Worm (Caenorhabditis elegans) whole organism, L1 larva: ENCODE measurements around the gene dct-15.

Experiments used
- C04F5.9 ChIP-seq: sonication (generic microtip); optimal IDR thresholded peaks from 2 replicates; lab custom pipeline; 2016; ENCODE audit warnings: missing genetic modification characterization, missing compliant biosample characterization
- C16A3.4 ChIP-seq: fragments of 150-350 bp; optimal IDR thresholded peaks from 2 replicates; lab custom pipeline; 2014; ENCODE audit warnings: missing biosample characterization, missing genetic modification characterization
- F16B12.6 ChIP-seq: fragments of 150-350 bp; optimal IDR thresholded peaks from 2 replicates; lab custom pipeline; 2014; ENCODE audit warnings: missing biosample characterization, missing genetic modification characterization
- aha-1 ChIP-seq: fragments of 150-350 bp; optimal IDR thresholded peaks from 2 replicates; lab custom pipeline; 2014; ENCODE audit warnings: missing biosample characterization, missing genetic modification characterization
- aly-2 ChIP-seq: fragments of 150-350 bp; optimal IDR thresholded peaks from 2 replicates; lab custom pipeline; 2014; ENCODE audit warnings: missing biosample characterization, missing genetic modification characterization
- ceh-8 ChIP-seq: fragments of 200-800 bp; sonication (Bioruptor generic); optimal IDR thresholded peaks from 2 replicates; lab custom pipeline; 2018; ENCODE audit warnings: mild to moderate bottlenecking, missing genetic modification characterization, moderate library complexity, missing compliant biosample characterization
- ceh-88 ChIP-seq: fragments of 200-800 bp; sonication (Bioruptor generic); IDR thresholded peaks from 2 replicates; pipeline ENCODE4 v1.3.6; 2022; ENCODE audit warnings: missing genetic modification characterization, missing compliant biosample characterization
- ceh-90 ChIP-seq: sonication (generic microtip); optimal IDR thresholded peaks from 2 replicates; lab custom pipeline; 2016; ENCODE audit warnings: missing genetic modification characterization, missing compliant biosample characterization
- dpl-1 ChIP-seq, 3 experiments: fragments of 150-350 bp in 2 of 3; sonication (generic microtip) in 1 of 3; optimal IDR thresholded peaks; 2 replicates each; lab custom pipeline; 2014 to 2017; ENCODE audit warnings: missing biosample characterization in 3 of 3, missing genetic modification characterization in 3 of 3, missing genetic modification reagents in 3 of 3
- dsc-1 ChIP-seq: sonication (generic microtip); optimal IDR thresholded peaks from 2 replicates; lab custom pipeline; 2016; ENCODE audit warnings: mild to moderate bottlenecking, missing genetic modification characterization, missing compliant biosample characterization
- efl-1 ChIP-seq, 4 experiments: fragments of 150-350 bp; optimal IDR thresholded peaks in 3 of 4; peaks in 1 of 4; 1 replicate in 1 of 4; 2 replicates in 3 of 4; lab custom pipeline; 2014; ENCODE audit warnings: missing biosample characterization in 2 of 4, missing genetic modification characterization in 2 of 4, missing genetic modification reagents in 2 of 4
- egl-27 ChIP-seq, 2 experiments: fragments of 150-350 bp in 1 of 2; sonication (generic microtip); optimal IDR thresholded peaks; 3 replicates each; lab custom pipeline; 2017 to 2018; ENCODE audit warnings: missing biosample characterization in 2 of 2, missing genetic modification characterization in 2 of 2, missing genetic modification reagents in 2 of 2
- elt-2 ChIP-seq: sonication (generic microtip); optimal IDR thresholded peaks from 2 replicates; lab custom pipeline; 2016; ENCODE audit warnings: missing genetic modification characterization, mild to moderate bottlenecking, inconsistent platforms, missing compliant biosample characterization, missing genetic modification reagents
- ets-5 ChIP-seq: fragments of 200-800 bp; sonication (Bioruptor generic); IDR thresholded peaks from 2 replicates; pipeline ENCODE4 v1.3.6; 2022; ENCODE audit warnings: missing genetic modification characterization, missing compliant biosample characterization
- fkh-10 ChIP-seq: sonication (generic microtip); optimal IDR thresholded peaks from 2 replicates; lab custom pipeline; 2017; ENCODE audit warnings: missing biosample characterization, missing genetic modification reagents, missing genetic modification characterization
- fkh-4 ChIP-seq: sonication (generic microtip); optimal IDR thresholded peaks from 2 replicates; lab custom pipeline; 2016; ENCODE audit warnings: missing compliant biosample characterization, missing genetic modification characterization, borderline replicate concordance
- fkh-8 ChIP-seq: sonication (generic microtip); optimal IDR thresholded peaks from 2 replicates; lab custom pipeline; 2016; ENCODE audit warnings: mild to moderate bottlenecking, missing genetic modification characterization, missing compliant biosample characterization
- fos-1 ChIP-seq: fragments of 150-350 bp; optimal IDR thresholded peaks from 2 replicates; lab custom pipeline; 2014; ENCODE audit warnings: missing biosample characterization, missing genetic modification characterization
- hlh-4 ChIP-seq: sonication (generic microtip); optimal IDR thresholded peaks from 2 replicates; lab custom pipeline; 2016; ENCODE audit warnings: mild to moderate bottlenecking, missing genetic modification characterization, missing compliant biosample characterization
- hpl-2 ChIP-seq: fragments of 150-350 bp; optimal IDR thresholded peaks from 2 replicates; lab custom pipeline; 2014; ENCODE audit warnings: missing biosample characterization, missing genetic modification reagents, missing genetic modification characterization
- irx-1 ChIP-seq: sonication (generic microtip); optimal IDR thresholded peaks from 2 replicates; lab custom pipeline; 2016; ENCODE audit warnings: missing genetic modification characterization, missing compliant biosample characterization
- jun-1 ChIP-seq: fragments of 150-350 bp; optimal IDR thresholded peaks from 2 replicates; lab custom pipeline; 2014; ENCODE audit warnings: missing biosample characterization, missing genetic modification reagents, missing genetic modification characterization
- lin-13 ChIP-seq: fragments of 150-350 bp; optimal IDR thresholded peaks from 2 replicates; lab custom pipeline; 2014; ENCODE audit warnings: missing biosample characterization, missing genetic modification reagents, missing genetic modification characterization
- lin-14 ChIP-seq: fragments of 200-800 bp; sonication (Bioruptor generic); optimal IDR thresholded peaks from 2 replicates; lab custom pipeline; 2018; ENCODE audit warnings: mild to moderate bottlenecking, missing genetic modification characterization, moderate library complexity, missing compliant biosample characterization
- lin-15B ChIP-seq: fragments of 150-350 bp; sonication (generic microtip); optimal IDR thresholded peaks from 3 replicates; lab custom pipeline; 2014; ENCODE audit warnings: missing biosample characterization, missing genetic modification characterization
- lin-35 ChIP-seq, 2 experiments: fragments of 150-350 bp; optimal IDR thresholded peaks; 2 replicates each; lab custom pipeline; 2014; ENCODE audit warnings: missing biosample characterization in 2 of 2, missing genetic modification characterization in 2 of 2, missing genetic modification reagents in 2 of 2
- lin-39 ChIP-seq: fragments of 150-350 bp; optimal IDR thresholded peaks from 2 replicates; lab custom pipeline; 2014; ENCODE audit warnings: missing biosample characterization, missing genetic modification reagents, missing genetic modification characterization
- lsy-2 ChIP-seq, 2 experiments: fragments of 150-350 bp; optimal IDR thresholded peaks; 2 replicates each; lab custom pipeline; 2014; ENCODE audit warnings: missing biosample characterization in 2 of 2, missing genetic modification characterization in 2 of 2
- mab-9 ChIP-seq: fragments of 200-800 bp; sonication (Bioruptor generic); IDR thresholded peaks from 2 replicates; pipeline ENCODE4 v1.3.6; 2022; ENCODE audit warnings: missing genetic modification reagents, missing genetic modification characterization, missing compliant biosample characterization
- mdl-1 ChIP-seq, 2 experiments: fragments of 150-350 bp; optimal IDR thresholded peaks; 2 replicates each; lab custom pipeline; 2014 to 2017; ENCODE audit warnings: missing biosample characterization in 2 of 2, missing genetic modification characterization in 2 of 2, inconsistent platforms in 1 of 2
- mep-1 ChIP-seq: fragments of 150-350 bp; optimal IDR thresholded peaks from 2 replicates; lab custom pipeline; 2014; ENCODE audit warnings: missing biosample characterization, missing genetic modification characterization
- nhr-12 ChIP-seq: sonication (generic microtip); optimal IDR thresholded peaks from 2 replicates; lab custom pipeline; 2017; ENCODE audit warnings: missing biosample characterization, missing genetic modification characterization
- nhr-19 ChIP-seq: fragments of 200-800 bp; sonication (Bioruptor generic); conservative IDR thresholded peaks from 2 replicates; pipeline ENCODE4 v1.3.6; 2022; ENCODE audit warnings: missing genetic modification characterization, missing compliant biosample characterization
- nhr-47 ChIP-seq: sonication (generic microtip); optimal IDR thresholded peaks from 2 replicates; lab custom pipeline; 2016; ENCODE audit warnings: mild to moderate bottlenecking, missing genetic modification characterization, moderate library complexity, missing compliant biosample characterization
- nhr-71 ChIP-seq: sonication (generic microtip); optimal IDR thresholded peaks from 2 replicates; lab custom pipeline; 2016; ENCODE audit warnings: mild to moderate bottlenecking, missing genetic modification characterization, moderate library complexity, missing compliant biosample characterization
- nhr-76 ChIP-seq: sonication (generic microtip); optimal IDR thresholded peaks from 2 replicates; lab custom pipeline; 2017; ENCODE audit warnings: missing biosample characterization, missing genetic modification characterization
- nhr-77 ChIP-seq: fragments of 150-350 bp; optimal IDR thresholded peaks from 2 replicates; lab custom pipeline; 2014; ENCODE audit warnings: missing biosample characterization, missing genetic modification characterization
- nhr-84 ChIP-seq: sonication (generic microtip); optimal IDR thresholded peaks from 2 replicates; lab custom pipeline; 2017; ENCODE audit warnings: missing biosample characterization, missing genetic modification characterization
- nhr-90 ChIP-seq: sonication (generic microtip); optimal IDR thresholded peaks from 2 replicates; lab custom pipeline; 2016; ENCODE audit warnings: mild to moderate bottlenecking, missing genetic modification characterization, missing compliant biosample characterization; ENCODE audit not compliant: poor library complexity
- pax-3 ChIP-seq: fragments of 200-800 bp; sonication (Bioruptor generic); optimal IDR thresholded peaks from 2 replicates; lab custom pipeline; 2018; ENCODE audit warnings: mild to moderate bottlenecking, missing genetic modification characterization, moderate library complexity, missing compliant biosample characterization
- rnt-1 ChIP-seq: sonication (generic microtip); optimal IDR thresholded peaks from 2 replicates; lab custom pipeline; 2016; ENCODE audit warnings: mild to moderate bottlenecking, missing genetic modification characterization, moderate library complexity, missing compliant biosample characterization
- snpc-4 ChIP-seq: fragments of 150-350 bp; optimal IDR thresholded peaks from 2 replicates; lab custom pipeline; 2014; ENCODE audit warnings: missing biosample characterization, missing genetic modification characterization
- snu-23 ChIP-seq: sonication (generic microtip); optimal IDR thresholded peaks from 2 replicates; lab custom pipeline; 2016; ENCODE audit warnings: missing genetic modification characterization, missing compliant biosample characterization
- sox-4 ChIP-seq: sonication (generic microtip); optimal IDR thresholded peaks from 2 replicates; lab custom pipeline; 2016; ENCODE audit warnings: missing genetic modification characterization, missing compliant biosample characterization
- sptf-1 ChIP-seq: fragments of 150-350 bp; optimal IDR thresholded peaks from 2 replicates; lab custom pipeline; 2014; ENCODE audit warnings: missing biosample characterization, missing genetic modification characterization
- tlp-1 ChIP-seq: fragments of 150-350 bp; optimal IDR thresholded peaks from 2 replicates; lab custom pipeline; 2014; ENCODE audit warnings: missing biosample characterization, missing genetic modification characterization
- unc-130 ChIP-seq: fragments of 150-350 bp; optimal IDR thresholded peaks from 2 replicates; lab custom pipeline; 2017; ENCODE audit warnings: missing biosample characterization, missing genetic modification characterization, inconsistent platforms
- unc-30 ChIP-seq: sonication (generic microtip); optimal IDR thresholded peaks from 2 replicates; lab custom pipeline; 2017; ENCODE audit warnings: missing biosample characterization, missing genetic modification characterization
- unc-86 ChIP-seq: sonication (generic microtip); optimal IDR thresholded peaks from 2 replicates; lab custom pipeline; 2016; ENCODE audit warnings: missing genetic modification characterization, missing compliant biosample characterization
- unc-98 ChIP-seq: fragments of 200-800 bp; sonication (Bioruptor generic); IDR thresholded peaks from 2 replicates; pipeline ENCODE4 v1.3.6; 2022; ENCODE audit warnings: missing genetic modification characterization, missing compliant biosample characterization
- vab-15 ChIP-seq: sonication (generic microtip); optimal IDR thresholded peaks from 2 replicates; lab custom pipeline; 2017; ENCODE audit warnings: missing genotype, mild to moderate bottlenecking, missing genetic modification characterization, missing compliant biosample characterization
- zag-1 ChIP-seq: fragments of 150-350 bp; optimal IDR thresholded peaks from 2 replicates; lab custom pipeline; 2014; ENCODE audit warnings: missing biosample characterization, missing genetic modification characterization
- ztf-11 ChIP-seq, 2 experiments: sonication (generic microtip); optimal IDR thresholded peaks; 2 replicates each; lab custom pipeline; 2016 to 2017; ENCODE audit warnings: missing genetic modification characterization in 2 of 2, missing biosample characterization in 1 of 2, missing compliant biosample characterization in 1 of 2
- ztf-4 ChIP-seq: fragments of 150-350 bp; optimal IDR thresholded peaks from 2 replicates; lab custom pipeline; 2014; ENCODE audit warnings: missing biosample characterization, missing genetic modification characterization

Gene dct-15

ce11 chrIV:9761751-9762150 lies 48.8 kb downstream of the dct-15 start:
- TF ChIP-seq dpl-1 (GFP tag; optimal IDR thresholded peaks at IDR 0.05; lab: Kevin White, UChicago): no peak
- TF ChIP-seq tlp-1 (tag; lab: Kevin White, UChicago): no peak
- no peak for TF ChIP-seq mdl-1 (tag; optimal IDR thresholded peaks at IDR 0.05; lab: Kevin White, UChicago)
- no peak for TF ChIP-seq fkh-10
- TF ChIP-seq hpl-2 (GFP tag; lab: Kevin White, UChicago): no peak
- TF ChIP-seq sptf-1 (tag; lab: Kevin White, UChicago): no peak
- TF ChIP-seq fos-1 (tag; lab: Kevin White, UChicago): no peak
- TF ChIP-seq egl-27 (tag; optimal IDR thresholded peaks at IDR 0.05; lab: Kevin White, UChicago): no peak
- no peak for TF ChIP-seq ztf-11 (tag; optimal IDR thresholded peaks at IDR 0.05; lab: Kevin White, UChicago)
- no peak for TF ChIP-seq irx-1 (tag; lab: Kevin White, UChicago)
- no peak for TF ChIP-seq aha-1 (tag; lab: Kevin White, UChicago)
- no peak for TF ChIP-seq hlh-4 (tag; lab: Kevin White, UChicago)
- TF ChIP-seq dsc-1 (tag; lab: Kevin White, UChicago): peak; percentile 15
- TF ChIP-seq ets-5 (GFP tag; lab: Robert Waterston, UW): no peak
- TF ChIP-seq snu-23 (GFP tag; lab: Kevin White, UChicago): no peak
- no peak for TF ChIP-seq nhr-84
- no peak for TF ChIP-seq nhr-77 (tag; lab: Kevin White, UChicago)
- no peak for TF ChIP-seq nhr-90 (tag; lab: Kevin White, UChicago)
- no peak for TF ChIP-seq nhr-47
- TF ChIP-seq snpc-4 (tag; lab: Kevin White, UChicago): no peak
- no peak for TF ChIP-seq mep-1 (tag; lab: Kevin White, UChicago)
- no peak for TF ChIP-seq nhr-76
- no peak for TF ChIP-seq efl-1 (optimal IDR thresholded peaks at IDR 0.05; lab: Kevin White, UChicago)
- no peak for TF ChIP-seq efl-1 (GFP tag; optimal IDR thresholded peaks at IDR 0.05 in 1 of 2; lab: Kevin White, UChicago)
- TF ChIP-seq fkh-8 (tag; lab: Kevin White, UChicago): peak; percentile 4
- no peak for TF ChIP-seq aly-2 (tag; lab: Kevin White, UChicago)
- no peak for TF ChIP-seq unc-98 (GFP tag; lab: Robert Waterston, UW)
- no peak for TF ChIP-seq nhr-12
- no peak for TF ChIP-seq lin-13
- no peak for TF ChIP-seq elt-2 (tag; lab: Kevin White, UChicago)
- TF ChIP-seq nhr-71 (tag; lab: Kevin White, UChicago): peak; percentile 55
- no peak for TF ChIP-seq mab-9
- TF ChIP-seq C16A3.4: no peak
- no peak for TF ChIP-seq ceh-90 (tag; lab: Kevin White, UChicago)
- no peak for TF ChIP-seq lin-35 (GFP tag; optimal IDR thresholded peaks at IDR 0.05; lab: Kevin White, UChicago)
- TF ChIP-seq zag-1 (tag; lab: Kevin White, UChicago): no peak
- no peak for TF ChIP-seq pax-3 (tag; lab: Kevin White, UChicago)
- no peak for TF ChIP-seq lsy-2 (tag; optimal IDR thresholded peaks at IDR 0.05; lab: Kevin White, UChicago)
- TF ChIP-seq ceh-8 (GFP tag; lab: Kevin White, UChicago): no peak
- no peak for TF ChIP-seq vab-15 (tag; lab: Kevin White, UChicago)
- TF ChIP-seq F16B12.6 (tag; lab: Kevin White, UChicago): no peak
- peak; percentile 59 for TF ChIP-seq lin-14 (GFP tag; lab: Kevin White, UChicago)
- TF ChIP-seq jun-1 (tag; lab: Kevin White, UChicago): no peak
- TF ChIP-seq nhr-19 (GFP tag; lab: Robert Waterston, UW): peak; percentile 35; the same call in 1 of the 2 replicates
- no peak for TF ChIP-seq fkh-4 (tag; lab: Kevin White, UChicago)
- TF ChIP-seq unc-86 (tag; lab: Kevin White, UChicago): no peak
- peak; percentile 29 for TF ChIP-seq rnt-1 (tag; lab: Kevin White, UChicago)
- no peak for TF ChIP-seq lin-39 (tag; lab: Kevin White, UChicago)
- no peak for TF ChIP-seq lin-15B
- no peak for TF ChIP-seq C04F5.9 (tag; lab: Kevin White, UChicago)
- TF ChIP-seq ztf-4 (tag; lab: Kevin White, UChicago): no peak
- TF ChIP-seq ceh-88: no peak
- no peak for TF ChIP-seq unc-130 (tag; lab: Kevin White, UChicago)
- no peak for TF ChIP-seq unc-30 (tag; lab: Kevin White, UChicago)
- TF ChIP-seq sox-4: no peak
